Fruit fly (Drosophila melanogaster) whole organism, embryonic: ENCODE data around the gene Hn.

Experiments used
- B-H2 ChIP-seq: fragments of 200-800 bp; sonication (Bioruptor generic); optimal IDR thresholded peaks from 2 replicates; lab custom pipeline; 2018; ENCODE audit warnings: missing biosample characterization, mild to moderate bottlenecking, missing genetic modification characterization
- CG12104 ChIP-seq: fragments of 200-800 bp; sonication (Bioruptor generic); optimal IDR thresholded peaks from 3 replicates; lab custom pipeline; 2016; ENCODE audit warnings: missing biosample characterization, missing genetic modification characterization

dm6 chr3L:7801308-7801893 is 41.1 kb downstream of the Hn start:
- TF ChIP-seq B-H2 (GFP tag; lab: Kevin White, UChicago) (no peak), CG12104 (GFP tag; lab: Kevin White, UChicago) (no peak)
